Worm (Caenorhabditis elegans) whole organism, midembryonic: ENCODE results near the gene pqn-39.

ENCODE experiments used
- cog-1 ChIP-seq: sonication (generic microtip); optimal IDR thresholded peaks from 2 replicates; lab custom pipeline; 2016; ENCODE audit warnings: missing genetic modification characterization, missing compliant biosample characterization
- flt-1 ChIP-seq: fragments of 200-800 bp; sonication (Bioruptor generic); IDR thresholded peaks from 2 replicates; pipeline ENCODE4 v1.3.6; 2022; ENCODE audit warnings: missing genetic modification characterization, missing compliant biosample characterization
- klf-2 ChIP-seq: fragments of 200-800 bp; sonication (Bioruptor generic); conservative IDR thresholded peaks from 2 replicates; pipeline ENCODE4 v1.3.6; 2022; ENCODE audit warnings: missing genetic modification reagents, missing genetic modification characterization, missing compliant biosample characterization
- med-1 ChIP-seq: sonication (generic microtip); optimal IDR thresholded peaks from 2 replicates; lab custom pipeline; 2017; ENCODE audit warnings: missing genetic modification characterization, mild to moderate bottlenecking, missing compliant biosample characterization, antibody characterized with exemption, missing genetic modification reagents; ENCODE audit not compliant: insufficient read depth
- ref-1 ChIP-seq: fragments of 200-800 bp; sonication (Bioruptor generic); conservative IDR thresholded peaks from 2 replicates; pipeline ENCODE4 v1.3.6; 2022; ENCODE audit warnings: missing genetic modification reagents, missing genetic modification characterization, missing compliant biosample characterization
- ztf-23 ChIP-seq: fragments of 200-800 bp; sonication (Bioruptor generic); IDR thresholded peaks from 2 replicates; pipeline ENCODE4 v1.3.6; 2022; ENCODE audit warnings: missing genetic modification reagents, missing genetic modification characterization, missing compliant biosample characterization
- ztf-29 ChIP-seq: fragments of 200-800 bp; sonication (Bioruptor generic); IDR thresholded peaks from 2 replicates; pipeline ENCODE4 v1.3.6; 2022; ENCODE audit warnings: missing genetic modification reagents, missing genetic modification characterization, missing compliant biosample characterization

- TF ChIP-seq cog-1 (tag; lab: Kevin White, UChicago): no peak
- TF ChIP-seq med-1 (GFP tag; lab: Kevin White, UChicago): no peak
- TF ChIP-seq klf-2 (GFP tag; lab: Robert Waterston, UW): no peak
- TF ChIP-seq ref-1 (GFP tag; lab: Robert Waterston, UW): no peak
- TF ChIP-seq flt-1: no peak
- no peak for TF ChIP-seq ztf-29 (GFP tag; lab: Robert Waterston, UW)
- no peak for TF ChIP-seq ztf-23 (GFP tag; lab: Robert Waterston, UW)
These were observed 17.8 kb upstream of the pqn-39 start, which contains the start of gene irld-24 for ce11 chrX:13986307-13986706.
